Fruit fly (Drosophila melanogaster) whole organism, prepupa: ENCODE measurements around the gene Sfxn1-3.

Experiments used
- Blimp-1 ChIP-seq: fragments of 200-800 bp; sonication (Bioruptor generic); optimal IDR thresholded peaks from 3 replicates; lab custom pipeline; 2017; ENCODE audit warnings: missing biosample characterization, missing genetic modification characterization, mild to moderate bottlenecking, moderate library complexity, missing genetic modification reagents
- CG10631 ChIP-seq: fragments of 200-800 bp; sonication (Bioruptor generic); optimal IDR thresholded peaks from 2 replicates; lab custom pipeline; 2016; ENCODE audit warnings: missing biosample characterization, missing genetic modification characterization
- CG11294 ChIP-seq: fragments of 200-800 bp; sonication (Bioruptor generic); IDR thresholded peaks from 2 replicates; pipeline ENCODE4 v1.3.6; 2022; ENCODE audit warnings: missing biosample characterization, missing genetic modification characterization
- CG15336 ChIP-seq: fragments of 200-800 bp; sonication (Bioruptor generic); IDR thresholded peaks from 2 replicates; pipeline ENCODE4 v1.3.6; 2022; ENCODE audit warnings: missing biosample characterization, missing genetic modification characterization
- CG1621 ChIP-seq: fragments of 200-800 bp; sonication (Bioruptor generic); optimal IDR thresholded peaks from 3 replicates; lab custom pipeline; 2018; ENCODE audit warnings: missing biosample characterization, mild to moderate bottlenecking, missing genetic modification characterization
- CG16779 ChIP-seq: fragments of 200-800 bp; sonication (Bioruptor generic); optimal IDR thresholded peaks from 3 replicates; lab custom pipeline; 2017; ENCODE audit warnings: missing biosample characterization, mild to moderate bottlenecking, missing genetic modification characterization
- CG31627 ChIP-seq: fragments of 200-800 bp; sonication (Bioruptor generic); optimal IDR thresholded peaks from 3 replicates; lab custom pipeline; 2016; ENCODE audit warnings: missing biosample characterization, missing genetic modification characterization
- CG32006 ChIP-seq: fragments of 200-800 bp; sonication (Bioruptor generic); optimal IDR thresholded peaks from 3 replicates; lab custom pipeline; 2017; ENCODE audit warnings: missing biosample characterization, mild to moderate bottlenecking, missing genetic modification characterization
- CG4318 ChIP-seq: fragments of 200-800 bp; sonication (Bioruptor generic); optimal IDR thresholded peaks from 3 replicates; lab custom pipeline; 2017; ENCODE audit warnings: missing biosample characterization, mild to moderate bottlenecking, missing genetic modification characterization
- CG6163 ChIP-seq: fragments of 200-800 bp; sonication (Bioruptor generic); IDR thresholded peaks from 3 replicates; pipeline ENCODE4 v1.3.6; 2022; ENCODE audit warnings: missing biosample characterization, missing genetic modification characterization
- CG6792 ChIP-seq: fragments of 200-800 bp; sonication (Bioruptor generic); optimal IDR thresholded peaks from 3 replicates; lab custom pipeline; 2016; ENCODE audit warnings: missing biosample characterization, missing genetic modification characterization
- CG6854 ChIP-seq: fragments of 200-800 bp; sonication (Bioruptor generic); optimal IDR thresholded peaks from 2 replicates; lab custom pipeline; 2017; ENCODE audit warnings: missing biosample characterization, mild to moderate bottlenecking, missing genetic modification characterization
- CG7368 ChIP-seq: fragments of 200-800 bp; sonication (Bioruptor generic); optimal IDR thresholded peaks from 3 replicates; lab custom pipeline; 2016; ENCODE audit warnings: missing biosample characterization, missing genetic modification characterization
- CG8119 ChIP-seq: fragments of 200-800 bp; sonication (Bioruptor generic); IDR thresholded peaks from 3 replicates; pipeline ENCODE4 v1.3.6; 2022; ENCODE audit warnings: missing biosample characterization, missing genetic modification characterization
- CG8319 ChIP-seq: fragments of 200-800 bp; sonication (Bioruptor generic); optimal IDR thresholded peaks from 3 replicates; lab custom pipeline; 2016; ENCODE audit warnings: missing biosample characterization, missing genetic modification characterization
- CG8632 ChIP-seq: fragments of 200-800 bp; sonication (Bioruptor generic); optimal IDR thresholded peaks from 3 replicates; lab custom pipeline; 2016; ENCODE audit warnings: missing biosample characterization, missing genetic modification characterization
- CG9139 ChIP-seq: fragments of 200-800 bp; sonication (Bioruptor generic); optimal IDR thresholded peaks from 3 replicates; lab custom pipeline; 2017; ENCODE audit warnings: missing biosample characterization, mild to moderate bottlenecking, missing genetic modification characterization
- Ets21C ChIP-seq: fragments of 200-800 bp; sonication (Bioruptor generic); optimal IDR thresholded peaks from 3 replicates; lab custom pipeline; 2016; ENCODE audit warnings: missing biosample characterization, missing genetic modification characterization
- Hr39 ChIP-seq: fragments of 200-800 bp; sonication (Bioruptor generic); optimal IDR thresholded peaks from 2 replicates; lab custom pipeline; 2016; ENCODE audit warnings: missing biosample characterization, missing genetic modification characterization
- Hr4 ChIP-seq: fragments of 200-800 bp; sonication (Bioruptor generic); optimal IDR thresholded peaks from 3 replicates; lab custom pipeline; 2016; ENCODE audit warnings: missing biosample characterization, missing genetic modification characterization
- Met ChIP-seq: fragments of 200-800 bp; sonication (Bioruptor generic); optimal IDR thresholded peaks from 3 replicates; lab custom pipeline; 2016; ENCODE audit warnings: missing biosample characterization, missing genetic modification characterization
- OdsH ChIP-seq: fragments of 200-800 bp; sonication (Bioruptor generic); optimal IDR thresholded peaks from 3 replicates; lab custom pipeline; 2016; ENCODE audit warnings: missing biosample characterization, missing genetic modification characterization
- Smox ChIP-seq: fragments of 200-800 bp; sonication (Bioruptor generic); optimal IDR thresholded peaks from 3 replicates; lab custom pipeline; 2016; ENCODE audit warnings: missing biosample characterization, missing genetic modification characterization
- Sox102F ChIP-seq: fragments of 200-800 bp; sonication (Bioruptor generic); optimal IDR thresholded peaks from 2 replicates; lab custom pipeline; 2016; ENCODE audit warnings: missing biosample characterization, mild to moderate bottlenecking, missing genetic modification characterization
- achi ChIP-seq: fragments of 200-800 bp; sonication (Bioruptor generic); optimal IDR thresholded peaks from 3 replicates; lab custom pipeline; 2016; ENCODE audit warnings: missing biosample characterization, missing genetic modification characterization
- dac ChIP-seq: fragments of 200-800 bp; sonication (Bioruptor generic); optimal IDR thresholded peaks from 2 replicates; lab custom pipeline; 2017; ENCODE audit warnings: missing biosample characterization, mild to moderate bottlenecking, missing genetic modification characterization
- dsx ChIP-seq: fragments of 200-800 bp; optimal IDR thresholded peaks from 3 replicates; lab custom pipeline; 2019; ENCODE audit warnings: missing biosample characterization, mild to moderate bottlenecking, missing genetic modification characterization, moderate library complexity; ENCODE audit not compliant: poor library complexity, severe bottlenecking
- eg ChIP-seq: fragments of 200-800 bp; sonication (Bioruptor generic); IDR thresholded peaks from 3 replicates; pipeline ENCODE4 v1.3.6; 2022; ENCODE audit warnings: missing biosample characterization, missing genetic modification characterization
- fd85E ChIP-seq: fragments of 200-800 bp; sonication (Bioruptor generic); optimal IDR thresholded peaks from 3 replicates; lab custom pipeline; 2016; ENCODE audit warnings: missing biosample characterization, missing genetic modification characterization
- fkh ChIP-seq: fragments of 200-800 bp; sonication (Bioruptor generic); optimal IDR thresholded peaks from 3 replicates; lab custom pipeline; 2017; ENCODE audit warnings: missing biosample characterization, mild to moderate bottlenecking, missing genetic modification characterization, moderate library complexity
- net ChIP-seq: fragments of 200-800 bp; sonication (Bioruptor generic); optimal IDR thresholded peaks from 3 replicates; lab custom pipeline; 2016; ENCODE audit warnings: missing biosample characterization, missing genetic modification characterization
- salr ChIP-seq, 2 experiments: fragments of 200-800 bp; sonication (Bioruptor generic); optimal IDR thresholded peaks; 3 replicates each; lab custom pipeline; 2016 to 2018; ENCODE audit warnings: missing biosample characterization in 2 of 2, missing genetic modification characterization in 2 of 2, mild to moderate bottlenecking in 1 of 2
- svp ChIP-seq: fragments of 200-800 bp; sonication (Bioruptor generic); peaks from one replicate; lab custom pipeline; 2016; ENCODE audit warnings: missing biosample characterization, missing genetic modification characterization
- topi ChIP-seq: fragments of 200-800 bp; sonication (Bioruptor generic); optimal IDR thresholded peaks from 3 replicates; lab custom pipeline; 2016; ENCODE audit warnings: missing biosample characterization, missing genetic modification characterization

Sfxn1-3 gene

DNA sequence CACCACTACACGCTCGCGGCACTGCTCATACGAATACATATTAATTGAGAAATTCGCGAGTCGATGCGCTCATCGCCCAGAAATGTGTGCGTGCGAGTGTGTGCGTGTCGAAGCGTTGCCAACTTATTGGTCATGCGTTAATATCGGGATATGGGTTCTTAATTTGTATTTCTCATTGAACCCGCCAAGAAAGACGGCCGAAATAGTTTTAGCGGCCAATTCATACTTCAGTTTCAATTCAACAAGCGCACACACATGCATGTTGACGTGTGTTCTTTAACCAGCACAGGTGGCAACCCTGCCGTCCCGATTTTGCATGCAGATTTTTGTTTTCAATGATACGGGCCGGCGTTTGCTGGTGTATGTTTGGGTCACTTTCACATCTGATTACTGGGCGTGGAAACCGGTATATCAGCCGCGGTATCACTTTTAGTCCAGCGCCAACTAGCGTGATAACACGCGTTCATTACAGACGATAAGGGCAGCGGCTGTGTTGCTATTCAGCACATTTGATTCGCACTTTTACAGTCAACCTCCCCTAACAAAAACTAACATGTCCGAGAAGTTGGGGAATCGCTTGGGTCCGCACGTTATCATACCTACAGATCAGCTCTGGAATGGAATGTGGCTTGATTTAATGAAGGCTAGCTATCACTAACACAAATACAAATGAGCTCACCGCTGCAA is 25.4 kb downstream of the Sfxn1-3 start (continued):
- TF ChIP-seq Ets21C (GFP tag; lab: Kevin White, UChicago) (peak; percentile 45), Hr4 (GFP tag; lab: Kevin White, UChicago) (peak; percentile 45), achi (GFP tag; lab: Kevin White, UChicago) (peak; percentile 38), fd85E (no peak), Sox102F (GFP tag; lab: Kevin White, UChicago) (no peak), CG6792 (peak; percentile 49), svp (peak; percentile 92), CG15336 (GFP tag; lab: Robert Waterston, UW) (peak; percentile 45), OdsH (GFP tag; lab: Kevin White, UChicago) (peak; percentile 41), CG10631 (peak; percentile 37), salr (GFP tag; optimal IDR thresholded peaks at IDR 0.05; lab: Kevin White, UChicago) (peak; percentile 1 to 43), eg (GFP tag; lab: Robert Waterston, UW) (peak; percentile 35), CG16779 (no peak), CG8632 (GFP tag; lab: Kevin White, UChicago) (no peak), CG8119 (GFP tag; lab: Robert Waterston, UW) (no peak)

DNA sequence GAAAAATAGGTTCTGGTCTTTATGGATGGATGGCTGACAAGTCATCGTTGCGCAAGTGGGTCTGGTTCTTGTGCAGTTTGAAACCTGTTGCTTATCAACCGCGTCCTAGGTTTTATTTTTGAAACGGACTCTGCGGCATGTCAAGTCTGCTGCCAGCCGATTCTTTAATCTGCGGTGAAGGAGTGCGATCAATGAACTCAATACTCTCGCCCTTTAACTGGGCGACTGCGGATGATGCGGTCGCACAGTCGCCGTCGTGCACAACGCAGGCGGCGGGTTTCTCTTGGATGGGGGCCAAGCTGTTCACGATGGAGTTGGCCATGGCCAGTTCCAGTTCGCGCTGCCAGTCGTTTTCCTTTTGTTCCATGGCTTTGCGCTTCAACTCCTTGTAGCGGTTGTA is 28.9 kb downstream of the Sfxn1-3 start:
- peak; percentile 60 for TF ChIP-seq svp
- no peak for TF ChIP-seq CG4318 (GFP tag; lab: Kevin White, UChicago)
- no peak for TF ChIP-seq Ets21C (GFP tag; lab: Kevin White, UChicago)

DNA sequence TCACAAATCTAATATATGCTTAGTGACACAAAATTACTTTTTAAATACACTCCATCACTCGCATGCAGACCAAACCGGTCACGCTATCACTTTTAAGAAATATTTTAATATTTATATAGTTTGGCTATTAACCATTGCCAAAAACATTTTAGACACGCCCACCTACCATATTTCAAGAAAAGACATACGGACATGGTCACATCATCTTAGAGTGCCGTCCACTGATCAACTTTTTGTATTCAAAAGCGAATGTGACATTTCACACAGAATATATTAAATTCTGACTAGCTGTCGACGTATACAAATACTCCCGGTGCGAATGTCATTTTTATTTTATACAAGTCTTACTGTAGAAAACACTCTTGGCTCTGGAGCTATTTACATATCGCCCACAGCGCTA is 37.7 kb downstream of the Sfxn1-3 start, which contains the start of gene CG31528:
TSS of gene CG31528 (plus strand) at position 301 of the 400 bp plus-strand sequence.
- TF ChIP-seq topi (GFP tag; lab: Kevin White, UChicago) (no peak), fd85E (no peak), dac (GFP tag; lab: Kevin White, UChicago) (no peak), CG9139 (GFP tag; lab: Kevin White, UChicago) (no peak), Met (GFP tag; lab: Kevin White, UChicago) (no peak), CG6854 (GFP tag; lab: Kevin White, UChicago) (no peak), CG11294 (no peak), fkh (GFP tag; lab: Kevin White, UChicago) (no peak), eg (GFP tag; lab: Robert Waterston, UW) (no peak), dsx (GFP tag; lab: Kevin White, UChicago) (no peak), CG7368 (GFP tag; lab: Kevin White, UChicago) (no peak), Hr4 (GFP tag; lab: Kevin White, UChicago) (no peak), Hr39 (no peak), CG8632 (GFP tag; lab: Kevin White, UChicago) (no peak), CG32006 (GFP tag; lab: Kevin White, UChicago) (no peak), Blimp-1 (no peak)

DNA sequence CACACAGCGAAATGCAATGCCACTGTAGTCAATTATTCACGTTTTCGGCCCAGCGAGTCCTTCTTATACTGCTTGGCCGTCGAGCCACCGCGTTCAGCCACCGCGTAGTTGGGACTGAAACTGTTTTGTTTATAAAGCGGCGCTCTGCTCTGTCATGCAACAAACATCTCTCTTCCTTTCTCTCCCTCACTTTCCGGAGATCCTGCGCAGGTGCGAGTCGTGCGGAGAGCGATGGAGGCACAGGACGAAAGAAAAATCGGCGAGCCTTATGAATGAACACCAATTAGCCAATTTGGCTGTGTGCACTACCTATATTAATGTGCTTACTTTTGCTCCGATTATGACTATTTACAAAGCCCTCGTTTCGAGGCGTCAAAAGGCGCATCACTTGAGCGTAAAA is 41.1 kb downstream of the Sfxn1-3 start, which contains the start of gene CG32944:
TSS of gene CG32944 (minus strand) at position 97 of the 400 bp plus-strand sequence.
- TF ChIP-seq Sox102F (GFP tag; lab: Kevin White, UChicago) (no peak), CG6792 (no peak), Ets21C (GFP tag; lab: Kevin White, UChicago) (no peak), CG31627 (no peak), Smox (GFP tag; lab: Kevin White, UChicago) (no peak), fkh (GFP tag; lab: Kevin White, UChicago) (no peak), CG10631 (no peak), CG16779 (no peak), net (GFP tag; lab: Kevin White, UChicago) (no peak), eg (GFP tag; lab: Robert Waterston, UW) (no peak), Hr39 (no peak), CG6163 (GFP tag; lab: Robert Waterston, UW) (no peak), CG8319 (GFP tag; lab: Kevin White, UChicago) (no peak), CG1621 (tag; lab: Kevin White, UChicago) (no peak), achi (GFP tag; lab: Kevin White, UChicago) (no peak)
